Worm (Caenorhabditis elegans) whole organism, L4 larva: Measurements from ENCODE around the gene vps-52.

Experiments used
- D1046.2 ChIP-seq: fragments of 200-800 bp; sonication (Bioruptor generic); IDR thresholded peaks from 2 replicates; pipeline ENCODE4 v1.3.6; 2022; ENCODE audit warnings: missing genetic modification characterization, missing compliant biosample characterization
- F10B5.3 ChIP-seq: sonication (generic microtip); optimal IDR thresholded peaks from 2 replicates; lab custom pipeline; 2016; ENCODE audit warnings: mild to moderate bottlenecking, missing genetic modification characterization, missing compliant biosample characterization
- F37D6.2 ChIP-seq: sonication (generic microtip); optimal IDR thresholded peaks from 2 replicates; lab custom pipeline; 2016; ENCODE audit warnings: mild to moderate bottlenecking, missing genetic modification characterization, missing compliant biosample characterization
- F49E8.2 ChIP-seq: sonication (generic microtip); optimal IDR thresholded peaks from 2 replicates; lab custom pipeline; 2016; ENCODE audit warnings: missing compliant biosample characterization, mild to moderate bottlenecking, missing genetic modification characterization, borderline replicate concordance
- T26A8.4 ChIP-seq: fragments of 200-800 bp; sonication (Bioruptor generic); IDR thresholded peaks from 2 replicates; pipeline ENCODE4 v1.3.6; 2022; ENCODE audit warnings: missing genetic modification characterization, missing compliant biosample characterization
- Y48G9A.11 ChIP-seq: fragments of 200-800 bp; sonication (Bioruptor generic); IDR thresholded peaks from 2 replicates; pipeline ENCODE4 v1.3.6; 2022; ENCODE audit warnings: missing genetic modification reagents, missing genetic modification characterization, missing compliant biosample characterization
- ZK337.2 ChIP-seq: fragments of 200-800 bp; sonication (Bioruptor generic); IDR thresholded peaks from 2 replicates; pipeline ENCODE4 v1.3.6; 2022; ENCODE audit warnings: missing genetic modification reagents, missing genetic modification characterization, missing compliant biosample characterization
- ZK546.5 ChIP-seq, 2 experiments: sonication (generic microtip); optimal IDR thresholded peaks; 2 replicates each; lab custom pipeline; 2017; ENCODE audit warnings: missing biosample characterization in 2 of 2, missing genetic modification characterization in 2 of 2
- aha-1 ChIP-seq: fragments of 150-350 bp; peaks from one replicate; lab custom pipeline; 2014; ENCODE audit warnings: missing biosample characterization, missing genetic modification characterization
- ama-1 ChIP-seq: fragments of 150-350 bp; optimal IDR thresholded peaks from 2 replicates; lab custom pipeline; 2014; ENCODE audit warnings: inconsistent platforms, mixed read lengths
- attf-4 ChIP-seq: sonication (generic microtip); optimal IDR thresholded peaks from 3 replicates; lab custom pipeline; 2017; ENCODE audit warnings: missing biosample characterization, missing genetic modification characterization
- ceh-82 ChIP-seq: sonication (generic microtip); optimal IDR thresholded peaks from 2 replicates; lab custom pipeline; 2017; ENCODE audit warnings: missing biosample characterization, missing genetic modification characterization
- ces-1 ChIP-seq: fragments of 150-350 bp; sonication (generic microtip); optimal IDR thresholded peaks from 4 replicates; lab custom pipeline; 2014; ENCODE audit warnings: missing biosample characterization, missing genetic modification reagents, missing genetic modification characterization
- daf-16 ChIP-seq, 3 experiments: sonication (generic microtip); optimal IDR thresholded peaks; 2 replicates each; lab custom pipeline; 2016 to 2017; ENCODE audit warnings: missing genetic modification characterization in 3 of 3, missing genetic modification reagents in 3 of 3, mild to moderate bottlenecking in 2 of 3, missing compliant biosample characterization in 2 of 3, missing biosample characterization in 1 of 3, moderate library complexity in 1 of 3
- dmd-6 ChIP-seq: fragments of 200-800 bp; sonication (Bioruptor generic); IDR thresholded peaks from 2 replicates; pipeline ENCODE4 v1.3.6; 2022; ENCODE audit warnings: missing genetic modification reagents, missing genetic modification characterization, missing compliant biosample characterization
- dmd-9 ChIP-seq: fragments of 200-800 bp; sonication (Bioruptor generic); IDR thresholded peaks from 2 replicates; pipeline ENCODE4 v1.3.6; 2022; ENCODE audit warnings: missing genetic modification reagents, missing genetic modification characterization, missing compliant biosample characterization
- egl-27 ChIP-seq: sonication (generic microtip); optimal IDR thresholded peaks from 3 replicates; lab custom pipeline; 2017; ENCODE audit warnings: missing biosample characterization, missing genetic modification reagents, missing genetic modification characterization
- egl-43 ChIP-seq: fragments of 200-800 bp; sonication (Bioruptor generic); IDR thresholded peaks from 2 replicates; pipeline ENCODE4 v1.3.6; 2022; ENCODE audit warnings: missing genetic modification reagents, missing genetic modification characterization, missing compliant biosample characterization
- hlh-11 ChIP-seq: fragments of 200-800 bp; sonication (Bioruptor generic); optimal IDR thresholded peaks from 2 replicates; lab custom pipeline; 2018; ENCODE audit warnings: mild to moderate bottlenecking, missing genetic modification characterization, missing compliant biosample characterization
- hlh-30 ChIP-seq: sonication (generic microtip); optimal IDR thresholded peaks from 2 replicates; lab custom pipeline; 2017; ENCODE audit warnings: antibody characterized with exemption, mild to moderate bottlenecking, missing genetic modification characterization, missing compliant biosample characterization; ENCODE audit not compliant: insufficient read depth
- jun-1 ChIP-seq: fragments of 150-350 bp; optimal IDR thresholded peaks from 2 replicates; lab custom pipeline; 2014; ENCODE audit warnings: missing biosample characterization, missing genetic modification reagents, missing genetic modification characterization
- lim-7 ChIP-seq: fragments of 200-800 bp; sonication (Bioruptor generic); IDR thresholded peaks from 2 replicates; pipeline ENCODE4 v1.3.6; 2022; ENCODE audit warnings: missing genetic modification characterization, missing compliant biosample characterization
- lin-1 ChIP-seq: fragments of 200-800 bp; sonication (Bioruptor generic); IDR thresholded peaks from 2 replicates; pipeline ENCODE4 v1.3.6; 2022; ENCODE audit warnings: missing genetic modification reagents, missing genetic modification characterization, missing compliant biosample characterization
- lir-3 ChIP-seq: sonication (generic microtip); optimal IDR thresholded peaks from 2 replicates; lab custom pipeline; 2016; ENCODE audit warnings: mild to moderate bottlenecking, missing genetic modification characterization, missing compliant biosample characterization
- mdt-29 ChIP-seq: fragments of 200-800 bp; sonication (Bioruptor generic); IDR thresholded peaks from 2 replicates; pipeline ENCODE4 v1.3.6; 2022; ENCODE audit warnings: missing genetic modification reagents, missing genetic modification characterization, missing compliant biosample characterization
- mep-1 ChIP-seq: fragments of 150-350 bp; sonication (generic microtip); optimal IDR thresholded peaks from 3 replicates; lab custom pipeline; 2014; ENCODE audit warnings: missing biosample characterization, missing genetic modification characterization
- mes-2 ChIP-seq: sonication (generic microtip); optimal IDR thresholded peaks from 2 replicates; lab custom pipeline; 2016; ENCODE audit warnings: missing genotype, mild to moderate bottlenecking, missing genetic modification characterization, missing compliant biosample characterization; ENCODE audit not compliant: poor library complexity, severe bottlenecking
- mxl-2 ChIP-seq: fragments of 200-800 bp; sonication (Bioruptor generic); conservative IDR thresholded peaks from 2 replicates; pipeline ENCODE4 v1.3.6; 2022; ENCODE audit warnings: missing genetic modification reagents, missing genetic modification characterization, missing compliant biosample characterization
- mxl-3 ChIP-seq: fragments of 200-800 bp; sonication (Bioruptor generic); optimal IDR thresholded peaks from 2 replicates; lab custom pipeline; 2018; ENCODE audit warnings: mild to moderate bottlenecking, missing genetic modification characterization, missing compliant biosample characterization
- nhr-10 ChIP-seq: fragments of 150-350 bp; optimal IDR thresholded peaks from 2 replicates; lab custom pipeline; 2014; ENCODE audit warnings: missing biosample characterization, missing genetic modification characterization
- nhr-102 ChIP-seq: sonication (generic microtip); optimal IDR thresholded peaks from 2 replicates; lab custom pipeline; 2016; ENCODE audit warnings: mild to moderate bottlenecking, missing genetic modification characterization, moderate library complexity, missing compliant biosample characterization
- nhr-111 ChIP-seq: fragments of 200-800 bp; sonication (Bioruptor generic); optimal IDR thresholded peaks from 2 replicates; lab custom pipeline; 2018; ENCODE audit warnings: mild to moderate bottlenecking, missing genetic modification characterization, missing compliant biosample characterization
- nhr-25 ChIP-seq: sonication (generic microtip); optimal IDR thresholded peaks from 2 replicates; lab custom pipeline; 2017; ENCODE audit warnings: missing genetic modification characterization, mild to moderate bottlenecking, missing compliant biosample characterization, antibody characterized with exemption, moderate library complexity, borderline replicate concordance; ENCODE audit not compliant: insufficient read depth
- nhr-28 ChIP-seq: fragments of 150-350 bp; optimal IDR thresholded peaks from 2 replicates; lab custom pipeline; 2014; ENCODE audit warnings: missing biosample characterization, missing genetic modification characterization
- nhr-41 ChIP-seq: fragments of 200-800 bp; sonication (Bioruptor generic); IDR thresholded peaks from 2 replicates; pipeline ENCODE4 v1.3.6; 2022; ENCODE audit warnings: missing genetic modification reagents, missing genetic modification characterization, missing compliant biosample characterization
- nhr-42 ChIP-seq: fragments of 200-800 bp; sonication (Bioruptor generic); IDR thresholded peaks from 2 replicates; pipeline ENCODE4 v1.3.6; 2022; ENCODE audit warnings: missing genetic modification characterization, missing compliant biosample characterization
- pqm-1 ChIP-seq: sonication (generic microtip); optimal IDR thresholded peaks from 2 replicates; lab custom pipeline; 2017; ENCODE audit warnings: missing biosample characterization, missing genetic modification characterization
- sdz-12 ChIP-seq: fragments of 200-800 bp; sonication (Bioruptor generic); optimal IDR thresholded peaks from 2 replicates; lab custom pipeline; 2018; ENCODE audit warnings: mild to moderate bottlenecking, missing genetic modification characterization, missing compliant biosample characterization
- set-16 ChIP-seq: fragments of 200-800 bp; sonication (Bioruptor generic); IDR thresholded peaks from 2 replicates; pipeline ENCODE4 v1.3.6; 2022; ENCODE audit warnings: missing genetic modification reagents, missing genetic modification characterization, missing compliant biosample characterization
- skn-1 ChIP-seq: fragments of 150-350 bp; optimal IDR thresholded peaks from 2 replicates; lab custom pipeline; 2014; ENCODE audit warnings: missing biosample characterization, missing genetic modification characterization
- snpc-1.2 ChIP-seq: fragments of 200-800 bp; sonication (Bioruptor generic); IDR thresholded peaks from 2 replicates; pipeline ENCODE4 v1.3.6; 2022; ENCODE audit warnings: missing genetic modification reagents, missing genetic modification characterization, missing compliant biosample characterization
- snpc-4 ChIP-seq: fragments of 150-350 bp; optimal IDR thresholded peaks from 2 replicates; lab custom pipeline; 2014; ENCODE audit warnings: missing biosample characterization, missing genetic modification characterization
- spr-3 ChIP-seq: fragments of 200-800 bp; sonication (Bioruptor generic); optimal IDR thresholded peaks from 2 replicates; lab custom pipeline; 2018; ENCODE audit warnings: mild to moderate bottlenecking, missing genetic modification characterization, missing compliant biosample characterization
- tag-97 ChIP-seq: fragments of 200-800 bp; sonication (Bioruptor generic); IDR thresholded peaks from 2 replicates; pipeline ENCODE4 v1.3.6; 2022; ENCODE audit warnings: missing genetic modification characterization, missing compliant biosample characterization
- unc-130 ChIP-seq: sonication (generic microtip); optimal IDR thresholded peaks from 2 replicates; lab custom pipeline; 2016; ENCODE audit warnings: missing genetic modification reagents, missing genetic modification characterization, missing compliant biosample characterization
- unc-62 ChIP-seq, 3 experiments: fragments of 150-350 bp in 1 of 3; sonication (generic microtip); optimal IDR thresholded peaks in 2 of 3; peaks in 1 of 3; 1 replicate in 1 of 3; 2 replicates in 2 of 3; lab custom pipeline; 2014 to 2017; ENCODE audit warnings: missing biosample characterization in 3 of 3, missing genetic modification characterization in 3 of 3, missing genetic modification reagents in 3 of 3, missing genotype in 1 of 3
- vab-7 ChIP-seq: fragments of 200-800 bp; sonication (Bioruptor generic); IDR thresholded peaks from 2 replicates; pipeline ENCODE4 v1.3.6; 2022; ENCODE audit warnings: missing genetic modification reagents, missing genetic modification characterization, missing compliant biosample characterization
- zip-2 ChIP-seq: fragments of 150-350 bp; optimal IDR thresholded peaks from 2 replicates; lab custom pipeline; 2014; ENCODE audit warnings: missing biosample characterization, missing genetic modification characterization
- ztf-11 ChIP-seq: fragments of 150-350 bp; optimal IDR thresholded peaks from 2 replicates; lab custom pipeline; 2014; ENCODE audit warnings: missing biosample characterization, missing genetic modification characterization
- ztf-7 ChIP-seq: fragments of 150-350 bp; optimal IDR thresholded peaks from 2 replicates; lab custom pipeline; 2014; ENCODE audit warnings: missing biosample characterization, missing genetic modification characterization

vps-52 gene

ce11 chrX:7586588-7586987 lies 21.5 kb downstream of the vps-52 start:
- TF ChIP-seq nhr-10 (tag; lab: Kevin White, UChicago), result no peak
- TF ChIP-seq lim-7, result no peak
- no peak for TF ChIP-seq attf-4 (tag; lab: Kevin White, UChicago)
- TF ChIP-seq egl-27, result no peak
- no peak for TF ChIP-seq F49E8.2
- no peak for TF ChIP-seq ZK337.2
- no peak for TF ChIP-seq egl-43
- no peak for TF ChIP-seq mep-1 (tag; lab: Kevin White, UChicago)
- no peak for TF ChIP-seq dmd-6
- TF ChIP-seq nhr-25, result peak; percentile 88
- TF ChIP-seq jun-1 (tag; lab: Kevin White, UChicago), result no peak
- TF ChIP-seq nhr-28 (tag; lab: Kevin White, UChicago), result no peak
- TF ChIP-seq unc-62 (GFP tag; optimal IDR thresholded peaks at IDR 0.05 in 1 of 2; lab: Kevin White, UChicago), result peak in 1 of 2 experiments; percentile 53
- TF ChIP-seq unc-62 (tag; optimal IDR thresholded peaks at IDR 0.05; lab: Kevin White, UChicago), result no peak
- TF ChIP-seq lin-1 (GFP tag; lab: Robert Waterston, UW), result no peak
- no peak for TF ChIP-seq skn-1 (tag; lab: Kevin White, UChicago)
- peak; percentile 91 for TF ChIP-seq aha-1 (tag; lab: Kevin White, UChicago)
- no peak for TF ChIP-seq sdz-12 (GFP tag; lab: Kevin White, UChicago)
- TF ChIP-seq nhr-41 (GFP tag; lab: Robert Waterston, UW), result no peak
- peak; percentile 23 for TF ChIP-seq hlh-11
- no peak for TF ChIP-seq vab-7 (GFP tag; lab: Robert Waterston, UW)
- TF ChIP-seq ama-1 (lab: Kevin White, UChicago), result no peak
- TF ChIP-seq set-16, result peak; percentile 56
- TF ChIP-seq nhr-42, result no peak
- no peak for TF ChIP-seq mxl-3
- TF ChIP-seq dmd-9 (GFP tag; lab: Robert Waterston, UW), result no peak
- TF ChIP-seq ces-1 (GFP tag; lab: Kevin White, UChicago), result no peak
- no peak for TF ChIP-seq zip-2 (tag; lab: Kevin White, UChicago)
- no peak for TF ChIP-seq D1046.2 (GFP tag; lab: Robert Waterston, UW)
- no peak for TF ChIP-seq ceh-82 (tag; lab: Kevin White, UChicago)
- TF ChIP-seq ztf-11 (tag; lab: Kevin White, UChicago), result no peak
- TF ChIP-seq mes-2 (tag; lab: Kevin White, UChicago), result peak; percentile 12
- no peak for TF ChIP-seq unc-130
- TF ChIP-seq T26A8.4 (GFP tag; lab: Robert Waterston, UW), result no peak
- no peak for TF ChIP-seq F37D6.2 (tag; lab: Kevin White, UChicago)
- TF ChIP-seq ZK546.5 (tag; optimal IDR thresholded peaks at IDR 0.05; lab: Kevin White, UChicago), result no peak
- no peak for TF ChIP-seq snpc-4 (tag; lab: Kevin White, UChicago)

ce11 chrX:7587741-7588235 lies 22.7 kb downstream of the vps-52 start:
- TF ChIP-seq F10B5.3 (tag; lab: Kevin White, UChicago) (no peak), nhr-42 (no peak), lir-3 (tag; lab: Kevin White, UChicago) (no peak), unc-62 (GFP tag; optimal IDR thresholded peaks at IDR 0.05 in 1 of 2; lab: Kevin White, UChicago) (peak in 1 of 2 experiments; percentile 98), unc-62 (tag; optimal IDR thresholded peaks at IDR 0.05; lab: Kevin White, UChicago) (no peak), ceh-82 (tag; lab: Kevin White, UChicago) (no peak), aha-1 (tag; lab: Kevin White, UChicago) (peak; percentile 80), mxl-2 (no peak), snpc-4 (tag; lab: Kevin White, UChicago) (no peak), hlh-11 (no peak), spr-3 (GFP tag; lab: Kevin White, UChicago) (no peak), attf-4 (tag; lab: Kevin White, UChicago) (no peak), lin-1 (GFP tag; lab: Robert Waterston, UW) (no peak), mxl-3 (peak; percentile 11), mdt-29 (GFP tag; lab: Robert Waterston, UW) (no peak), hlh-30 (tag; lab: Kevin White, UChicago) (no peak), tag-97 (GFP tag; lab: Robert Waterston, UW) (no peak), Y48G9A.11 (GFP tag; lab: Robert Waterston, UW) (no peak), nhr-28 (tag; lab: Kevin White, UChicago) (peak; percentile 17), pqm-1 (tag; lab: Kevin White, UChicago) (no peak), daf-16 (GFP tag; optimal IDR thresholded peaks at IDR 0.05; lab: Kevin White, UChicago) (no peak), daf-16 (tag; optimal IDR thresholded peaks at IDR 0.05; lab: Kevin White, UChicago) (no peak), nhr-111 (no peak), nhr-102 (no peak), nhr-10 (tag; lab: Kevin White, UChicago) (no peak), snpc-1.2 (GFP tag; lab: Robert Waterston, UW) (no peak), ztf-7 (tag; lab: Kevin White, UChicago) (no peak)
